Worm (Caenorhabditis elegans): ENCODE data around the gene srf-3.

Gene srf-3

ce11 chrIV:12896371-12896882 lies 47.1 kb downstream of the srf-3 start, which contains the start of gene K08D8.7:
TSS of gene K08D8.7 (plus strand) at chrIV:12896832.
- TF ChIP-seq elt-2 (tag; optimal IDR thresholded peaks at IDR 0.05) (peak; percentile 58), pqm-1 (tag; optimal IDR thresholded peaks at IDR 0.05) (no peak), lin-35 (GFP tag; optimal IDR thresholded peaks at IDR 0.05) (peak in 1 of 2 experiments; percentile 24)

DNA sequence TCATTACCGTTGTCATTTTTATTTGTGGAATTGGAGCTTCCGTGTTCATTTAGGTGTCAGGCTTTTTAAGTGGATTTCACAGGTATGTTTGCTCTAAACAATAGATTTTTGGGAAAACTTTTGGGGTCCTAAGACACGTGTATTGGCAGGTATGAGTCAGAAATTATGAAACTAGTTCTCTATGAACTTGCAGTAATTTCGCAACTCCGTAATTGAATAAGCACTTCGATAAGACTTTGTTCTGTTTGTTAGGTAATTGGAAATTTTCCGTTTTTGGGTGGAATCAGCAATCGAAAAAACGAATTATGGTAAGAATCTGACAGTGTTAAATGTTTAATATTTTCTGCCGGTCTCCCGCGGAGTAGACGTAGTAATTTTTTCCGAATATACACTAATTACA lies 47.8 kb downstream of the srf-3 start:
- TF ChIP-seq elt-2 (tag; optimal IDR thresholded peaks at IDR 0.05) (no peak), dsc-1 (tag; optimal IDR thresholded peaks at IDR 0.05) (no peak), xbp-1 (tag; optimal IDR thresholded peaks at IDR 0.05) (no peak), ceh-63 (GFP tag; optimal IDR thresholded peaks at IDR 0.05) (no peak), nhr-90 (tag; optimal IDR thresholded peaks at IDR 0.05; ENCODE audit: poor library complexity) (no peak), snu-23 (GFP tag; optimal IDR thresholded peaks at IDR 0.05) (no peak), dpl-1 (GFP tag; optimal IDR thresholded peaks at IDR 0.05) (no peak), nhr-12 (tag; optimal IDR thresholded peaks at IDR 0.05) (no peak), mep-1 (tag; optimal IDR thresholded peaks at IDR 0.05) (no peak), nhr-85 (tag) (no peak), nhr-19 (GFP tag; conservative IDR thresholded peaks at IDR 0.05) (no peak), tbx-2 (tag; optimal IDR thresholded peaks at IDR 0.05) (no peak)

- no peak for TF ChIP-seq unc-130 (tag; optimal IDR thresholded peaks at IDR 0.05)
- peak; percentile 4 for TF ChIP-seq elt-2 (tag; optimal IDR thresholded peaks at IDR 0.05)
- no peak for TF ChIP-seq aly-2 (tag; optimal IDR thresholded peaks at IDR 0.05)
- no peak for TF ChIP-seq unc-98 (GFP tag; IDR thresholded peaks at IDR 0.05)
- TF ChIP-seq egl-27 (tag; optimal IDR thresholded peaks at IDR 0.05), result no peak
- TF ChIP-seq ceh-90 (tag; optimal IDR thresholded peaks at IDR 0.05), result no peak
- no peak for TF ChIP-seq efl-1 (optimal IDR thresholded peaks at IDR 0.05)
- peak in 1 of 2 experiments; percentile 81 for TF ChIP-seq efl-1 (GFP tag; optimal IDR thresholded peaks at IDR 0.05 in 1 of 2)
- TF ChIP-seq pqm-1 (tag; optimal IDR thresholded peaks at IDR 0.05), result no peak
Measured at ce11 chrIV:12898823-12899222, 49.5 kb downstream of the srf-3 start.

- TF ChIP-seq unc-86 (tag; optimal IDR thresholded peaks at IDR 0.05) (no peak), jun-1 (tag; optimal IDR thresholded peaks at IDR 0.05) (no peak), nhr-11 (tag; optimal IDR thresholded peaks at IDR 0.05) (no peak), grh-1 (GFP tag; IDR thresholded peaks at IDR 0.05) (no peak), lin-14 (GFP tag; optimal IDR thresholded peaks at IDR 0.05) (no peak), Y116A8C.19 (tag; optimal IDR thresholded peaks at IDR 0.05; ENCODE audit: borderline replicate concordance) (no peak), hlh-4 (tag; optimal IDR thresholded peaks at IDR 0.05) (no peak), F16B12.6 (tag; optimal IDR thresholded peaks at IDR 0.05) (no peak), snpc-4 (tag; optimal IDR thresholded peaks at IDR 0.05) (no peak), snu-23 (GFP tag; optimal IDR thresholded peaks at IDR 0.05) (no peak), ets-5 (GFP tag; IDR thresholded peaks at IDR 0.05) (no peak), lin-13 (GFP tag; optimal IDR thresholded peaks at IDR 0.05) (no peak)
Measured at ce11 chrIV:12899392-12899791, 50.1 kb downstream of the srf-3 start, which contains the start of gene K08D8.9. TSS of gene K08D8.9 (plus strand) at chrIV:12899692.

DNA sequence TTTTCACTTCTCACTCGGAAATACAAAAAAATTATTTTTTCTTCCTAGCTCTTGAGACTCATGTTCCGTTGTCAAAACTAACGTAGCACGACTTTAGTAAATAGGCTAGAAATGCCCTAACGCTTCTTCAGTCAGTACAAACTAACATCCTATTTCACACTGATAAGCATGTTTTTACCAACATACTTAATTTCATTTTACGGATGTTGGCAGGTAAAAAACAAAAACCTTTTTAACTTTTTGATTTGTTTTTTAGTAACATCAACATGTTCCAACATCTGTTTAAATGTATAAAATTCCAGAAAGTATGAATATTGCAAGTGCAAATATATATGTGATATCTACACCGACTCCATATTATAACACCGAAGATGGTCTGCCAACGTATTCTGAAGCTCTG lies 51.0 kb downstream of the srf-3 start, which contains the start of gene K08D8.10:
Gene K08D8.10 (plus strand): TSS at position 301 of the 400 bp plus-strand sequence.
- TF ChIP-seq fkh-8 (tag; optimal IDR thresholded peaks at IDR 0.05), result no peak
- no peak for TF ChIP-seq dpl-1 (GFP tag; optimal IDR thresholded peaks at IDR 0.05)
- TF ChIP-seq vab-15 (tag; optimal IDR thresholded peaks at IDR 0.05), result no peak
- TF ChIP-seq tlp-1 (tag; optimal IDR thresholded peaks at IDR 0.05), result no peak
- no peak for TF ChIP-seq fos-1 (tag; optimal IDR thresholded peaks at IDR 0.05)
- TF ChIP-seq xbp-1 (tag; optimal IDR thresholded peaks at IDR 0.05), result no peak
- no peak for TF ChIP-seq tbx-2 (tag; optimal IDR thresholded peaks at IDR 0.05)
- no peak for TF ChIP-seq elt-2 (tag; optimal IDR thresholded peaks at IDR 0.05)
- TF ChIP-seq F16B12.6 (tag; optimal IDR thresholded peaks at IDR 0.05), result no peak
- no peak for TF ChIP-seq zag-1 (tag; optimal IDR thresholded peaks at IDR 0.05)
- no peak for TF ChIP-seq Y116A8C.19 (tag; optimal IDR thresholded peaks at IDR 0.05; ENCODE audit: borderline replicate concordance)
- TF ChIP-seq ceh-90 (tag; optimal IDR thresholded peaks at IDR 0.05), result no peak
- no peak for TF ChIP-seq nhr-77 (tag; optimal IDR thresholded peaks at IDR 0.05)
- TF ChIP-seq nhr-85 (tag), result no peak
- no peak for TF ChIP-seq isw-1 (GFP tag; IDR thresholded peaks at IDR 0.05)
- no peak for TF ChIP-seq pag-3 (tag; optimal IDR thresholded peaks at IDR 0.05; ENCODE audit: borderline replicate concordance, insufficient read depth)
- TF ChIP-seq irx-1 (tag; optimal IDR thresholded peaks at IDR 0.05), result no peak
- TF ChIP-seq ama-1 (optimal IDR thresholded peaks at IDR 0.05), result no peak
- no peak for TF ChIP-seq unc-98 (GFP tag; IDR thresholded peaks at IDR 0.05)
- TF ChIP-seq ces-1 (GFP tag; optimal IDR thresholded peaks at IDR 0.05), result no peak
